Worm (Caenorhabditis elegans) whole organism, early embryonic: ENCODE data around the gene C06G4.4.

Experiments used
- B0310.2 ChIP-seq: sonication (generic microtip); optimal IDR thresholded peaks from 2 replicates; lab custom pipeline; 2016; ENCODE audit warnings: mild to moderate bottlenecking, missing genetic modification characterization, missing compliant biosample characterization
- F13C5.2 ChIP-seq: sonication (generic microtip); optimal IDR thresholded peaks from 2 replicates; lab custom pipeline; 2017; ENCODE audit warnings: mild to moderate bottlenecking, missing genetic modification characterization, inconsistent platforms, missing compliant biosample characterization
- ama-1 ChIP-seq: fragments of 150-350 bp; optimal IDR thresholded peaks from 2 replicates; lab custom pipeline; 2014
- ceh-36 ChIP-seq: sonication (generic microtip); optimal IDR thresholded peaks from 2 replicates; lab custom pipeline; 2016; ENCODE audit warnings: missing genetic modification characterization, inconsistent platforms, missing compliant biosample characterization
- flt-1 ChIP-seq: fragments of 200-800 bp; sonication (Bioruptor generic); IDR thresholded peaks from 2 replicates; pipeline ENCODE4 v1.3.6; 2022; ENCODE audit warnings: missing genetic modification characterization, missing compliant biosample characterization
- pes-1 ChIP-seq: fragments of 200-800 bp; sonication (Bioruptor generic); IDR thresholded peaks from 2 replicates; pipeline ENCODE4 v1.3.6; 2022; ENCODE audit warnings: missing genetic modification reagents, missing genetic modification characterization, missing compliant biosample characterization
- sea-1 ChIP-seq: fragments of 200-800 bp; sonication (Bioruptor generic); conservative IDR thresholded peaks from 2 replicates; pipeline ENCODE4 v1.3.6; 2022; ENCODE audit warnings: missing genetic modification characterization, missing compliant biosample characterization
- tbx-11 ChIP-seq: fragments of 200-800 bp; sonication (Bioruptor generic); IDR thresholded peaks from 2 replicates; pipeline ENCODE4 v1.3.6; 2022; ENCODE audit warnings: missing genetic modification characterization, missing compliant biosample characterization
- tra-4 ChIP-seq: sonication (generic microtip); optimal IDR thresholded peaks from 2 replicates; lab custom pipeline; 2017; ENCODE audit warnings: missing genetic modification characterization, missing compliant biosample characterization

DNA sequence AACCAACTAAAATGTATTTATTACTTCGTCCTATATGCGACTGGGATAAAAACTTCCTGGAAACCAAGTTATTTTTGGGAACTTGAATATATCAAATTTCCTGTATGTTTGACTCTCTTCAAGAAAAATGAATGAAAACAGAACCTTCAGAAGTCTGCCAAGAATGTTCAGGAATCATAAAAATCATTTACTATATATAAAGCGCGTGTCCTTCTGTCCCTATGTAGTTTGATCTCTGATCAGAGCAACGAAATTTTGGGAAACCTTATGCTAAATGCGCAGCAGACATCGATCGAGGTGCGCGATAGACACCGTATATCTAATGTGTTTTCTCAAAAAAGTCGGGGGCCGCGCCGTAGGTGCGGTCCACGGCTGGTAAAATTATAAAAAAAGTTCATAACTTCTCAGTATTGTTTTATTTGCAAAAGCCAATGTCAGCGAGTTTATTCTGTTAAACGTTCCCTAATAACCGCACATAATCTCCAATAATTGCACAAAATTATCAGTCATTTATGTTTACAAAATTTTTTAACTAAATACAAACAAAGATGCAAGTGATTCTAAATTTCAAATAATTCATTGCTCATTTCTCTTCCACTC, 19.9 kb upstream of the C06G4.4 start:
- TF ChIP-seq ceh-36 (tag; lab: Kevin White, UChicago) (no peak), F13C5.2 (tag; lab: Kevin White, UChicago) (no peak), ama-1 (no peak), flt-1 (GFP tag; lab: Robert Waterston, UW) (no peak), tra-4 (no peak), B0310.2 (tag; lab: Kevin White, UChicago) (no peak), tbx-11 (GFP tag; lab: Robert Waterston, UW) (no peak), sea-1 (GFP tag; lab: Robert Waterston, UW) (no peak), pes-1 (GFP tag; lab: Robert Waterston, UW) (no peak)
